Fruit fly (Drosophila melanogaster) whole organism, embryonic: ENCODE data around the gene CG13039.

Experiments
- Aef1 ChIP-seq: fragments of 200-800 bp; sonication (Bioruptor generic); IDR thresholded peaks from 3 replicates; pipeline ENCODE4 v1.3.6; 2022; ENCODE audit warnings: missing biosample characterization, missing genetic modification characterization
- CG11695 ChIP-seq: fragments of 200-800 bp; sonication (Bioruptor generic); IDR thresholded peaks from 3 replicates; pipeline ENCODE4 v1.3.6; 2022; ENCODE audit warnings: missing biosample characterization, missing genetic modification characterization
- CG13296 ChIP-seq: fragments of 200-800 bp; sonication (Bioruptor generic); optimal IDR thresholded peaks from 3 replicates; lab custom pipeline; 2018; ENCODE audit warnings: missing biosample characterization, mild to moderate bottlenecking, missing genetic modification characterization
- CG14441 ChIP-seq: fragments of 200-800 bp; sonication (Bioruptor generic); IDR thresholded peaks from 2 replicates; pipeline ENCODE4 v1.3.6; 2022; ENCODE audit warnings: missing biosample characterization, missing genetic modification characterization
- CG18619 ChIP-seq: fragments of 200-800 bp; sonication (Bioruptor generic); optimal IDR thresholded peaks from 3 replicates; lab custom pipeline; 2017; ENCODE audit warnings: missing biosample characterization, mild to moderate bottlenecking, missing genetic modification characterization
- CG2120 ChIP-seq: fragments of 200-800 bp; sonication (Bioruptor generic); optimal IDR thresholded peaks from 3 replicates; lab custom pipeline; 2016; ENCODE audit warnings: missing biosample characterization, missing genetic modification characterization
- CG2678 ChIP-seq: fragments of 200-800 bp; sonication (Bioruptor generic); optimal IDR thresholded peaks from 3 replicates; lab custom pipeline; 2019; ENCODE audit warnings: missing biosample characterization, mild to moderate bottlenecking, missing genetic modification characterization, moderate library complexity
- CG2889 ChIP-seq: fragments of 200-800 bp; sonication (Bioruptor generic); IDR thresholded peaks from 3 replicates; pipeline ENCODE4 v1.3.6; 2022; ENCODE audit warnings: missing biosample characterization, missing genetic modification characterization
- CG32767 ChIP-seq: fragments of 200-800 bp; sonication (Bioruptor generic); IDR thresholded peaks from 2 replicates; pipeline ENCODE4 v1.3.6; 2022; ENCODE audit warnings: missing biosample characterization, missing genetic modification characterization
- CG33213 ChIP-seq: fragments of 200-800 bp; sonication (Bioruptor generic); optimal IDR thresholded peaks from 3 replicates; lab custom pipeline; 2016; ENCODE audit warnings: missing biosample characterization, missing genetic modification characterization
- CG3847 ChIP-seq: fragments of 200-800 bp; sonication (Bioruptor generic); IDR thresholded peaks from 2 replicates; pipeline ENCODE4 v1.3.6; 2022; ENCODE audit warnings: missing biosample characterization, missing genetic modification characterization
- CG6765 ChIP-seq: fragments of 200-800 bp; sonication (Bioruptor generic); optimal IDR thresholded peaks from 3 replicates; lab custom pipeline; 2017; ENCODE audit warnings: missing biosample characterization, mild to moderate bottlenecking, missing genetic modification characterization
- CTCF ChIP-seq: fragments of 200-800 bp; sonication (Bioruptor generic); optimal IDR thresholded peaks from 2 replicates; lab custom pipeline; 2017; ENCODE audit warnings: missing biosample characterization, mild to moderate bottlenecking, missing genetic modification characterization, moderate library complexity
- Camta ChIP-seq: fragments of 200-800 bp; sonication (Bioruptor generic); optimal IDR thresholded peaks from 2 replicates; lab custom pipeline; 2016; ENCODE audit warnings: missing biosample characterization, missing genetic modification characterization
- Dbx ChIP-seq: fragments of 200-800 bp; sonication (Bioruptor generic); IDR thresholded peaks from 3 replicates; pipeline ENCODE4 v1.3.6; 2022; ENCODE audit warnings: missing biosample characterization, missing genetic modification characterization
- Deaf1 ChIP-seq: fragments of 200-800 bp; optimal IDR thresholded peaks from 3 replicates; lab custom pipeline; 2019; ENCODE audit warnings: missing biosample characterization, mild to moderate bottlenecking, missing genetic modification characterization, moderate library complexity
- Dek ChIP-seq: fragments of 200-800 bp; sonication (Bioruptor generic); optimal IDR thresholded peaks from 3 replicates; lab custom pipeline; 2019; ENCODE audit warnings: missing biosample characterization, mild to moderate bottlenecking, missing genetic modification characterization, moderate library complexity
- Fer1 ChIP-seq: fragments of 200-800 bp; sonication (Bioruptor generic); optimal IDR thresholded peaks from 2 replicates; lab custom pipeline; 2017; ENCODE audit warnings: missing biosample characterization, mild to moderate bottlenecking, missing genetic modification characterization
- HHEX ChIP-seq: fragments of 200-800 bp; sonication (Bioruptor generic); optimal IDR thresholded peaks from 3 replicates; lab custom pipeline; 2017; ENCODE audit warnings: missing biosample characterization, mild to moderate bottlenecking, missing genetic modification characterization, missing genetic modification reagents
- Hmr ChIP-seq: fragments of 200-800 bp; sonication (Bioruptor generic); optimal IDR thresholded peaks from 3 replicates; lab custom pipeline; 2017; ENCODE audit warnings: mild to moderate bottlenecking, missing biosample characterization, missing genetic modification reagents, missing genetic modification characterization
- Med ChIP-seq: fragments of 200-800 bp; sonication (Bioruptor generic); peaks from one replicate; lab custom pipeline; 2016; ENCODE audit warnings: missing biosample characterization, missing genetic modification characterization, mild to moderate bottlenecking, inconsistent platforms, moderate library complexity
- Meics ChIP-seq: fragments of 200-800 bp; sonication (Bioruptor generic); optimal IDR thresholded peaks from 2 replicates; lab custom pipeline; 2017; ENCODE audit warnings: missing biosample characterization, mild to moderate bottlenecking, missing genetic modification characterization
- Pdp1 ChIP-seq, 2 experiments: fragments of 200-800 bp; sonication (Bioruptor generic); optimal IDR thresholded peaks; 3 replicates each; lab custom pipeline; 2016; ENCODE audit warnings: missing biosample characterization in 2 of 2, missing genetic modification characterization in 2 of 2, mild to moderate bottlenecking in 1 of 2, moderate library complexity in 1 of 2
- Taf1 ChIP-seq: fragments of 200-800 bp; sonication (Bioruptor generic); IDR thresholded peaks from 2 replicates; pipeline ENCODE4 v1.3.6; 2022; ENCODE audit warnings: missing biosample characterization, missing genetic modification characterization
- Xrp1 ChIP-seq: fragments of 200-800 bp; sonication (Bioruptor generic); IDR thresholded peaks from 2 replicates; pipeline ENCODE4 v1.3.6; 2022; ENCODE audit warnings: missing biosample characterization, missing genetic modification characterization
- ato ChIP-seq: fragments of 200-800 bp; sonication (Bioruptor generic); IDR thresholded peaks from 2 replicates; pipeline ENCODE4 v1.3.6; 2022; ENCODE audit warnings: missing biosample characterization, missing genetic modification characterization; ENCODE audit not compliant: partially characterized antibody
- bbx ChIP-seq: fragments of 200-800 bp; sonication (Bioruptor generic); IDR thresholded peaks from 2 replicates; pipeline ENCODE4 v1.3.6; 2022; ENCODE audit warnings: missing biosample characterization, missing genetic modification characterization; ENCODE audit not compliant: partially characterized antibody
- bigmax ChIP-seq: fragments of 200-800 bp; sonication (Bioruptor generic); optimal IDR thresholded peaks from 2 replicates; lab custom pipeline; 2018; ENCODE audit warnings: missing biosample characterization, mild to moderate bottlenecking, missing genetic modification characterization
- cad ChIP-seq: fragments of >200 bp; optimal IDR thresholded peaks from 2 replicates; lab custom pipeline; 2017; ENCODE audit warnings: missing biosample characterization, missing genetic modification characterization
- ci ChIP-seq: fragments of 200-800 bp; sonication (Bioruptor generic); IDR thresholded peaks from 3 replicates; pipeline ENCODE4 v1.3.6; 2022; ENCODE audit warnings: missing biosample characterization, missing genetic modification characterization
- cwo ChIP-seq: fragments of 200-800 bp; sonication (Bioruptor generic); optimal IDR thresholded peaks from 3 replicates; lab custom pipeline; 2017; ENCODE audit warnings: missing biosample characterization, missing genetic modification characterization, mild to moderate bottlenecking, moderate library complexity, missing genetic modification reagents
- dati ChIP-seq: fragments of 200-800 bp; sonication (Bioruptor generic); IDR thresholded peaks from 2 replicates; pipeline ENCODE4 v1.3.6; 2022; ENCODE audit warnings: missing biosample characterization, missing genetic modification characterization
- disco-r ChIP-seq: fragments of 200-800 bp; sonication (Bioruptor generic); optimal IDR thresholded peaks from 2 replicates; lab custom pipeline; 2016; ENCODE audit warnings: missing biosample characterization, missing genetic modification characterization
- eyg ChIP-seq: fragments of 200-800 bp; sonication (Bioruptor generic); optimal IDR thresholded peaks from 3 replicates; lab custom pipeline; 2016; ENCODE audit warnings: missing biosample characterization, missing genetic modification characterization
- gfzf ChIP-seq: fragments of 200-800 bp; sonication (Bioruptor generic); optimal IDR thresholded peaks from 2 replicates; lab custom pipeline; 2016; ENCODE audit warnings: missing biosample characterization, mild to moderate bottlenecking, missing genetic modification characterization, moderate library complexity
- gro ChIP-seq: fragments of 200-800 bp; sonication (Bioruptor generic); optimal IDR thresholded peaks from 2 replicates; lab custom pipeline; 2016; ENCODE audit warnings: missing biosample characterization, missing genetic modification characterization
- gsb-n ChIP-seq: fragments of 200-800 bp; sonication (Bioruptor generic); optimal IDR thresholded peaks from 3 replicates; lab custom pipeline; 2018; ENCODE audit warnings: missing biosample characterization, mild to moderate bottlenecking, missing genetic modification characterization
- hkb ChIP-seq, 2 experiments: fragments of 200-800 bp in 1 of 2; fragments of >200 bp in 1 of 2; sonication (Bioruptor generic) in 1 of 2; IDR thresholded peaks in 1 of 2; optimal IDR thresholded peaks in 1 of 2; 2 replicates each; pipeline versions ENCODE4 v1.3.6 to Lab custom; 2017 to 2022; ENCODE audit warnings: missing biosample characterization in 1 of 2, missing genetic modification characterization in 1 of 2
- oc ChIP-seq: fragments of 200-800 bp; sonication (Bioruptor generic); optimal IDR thresholded peaks from 2 replicates; lab custom pipeline; 2018; ENCODE audit warnings: missing biosample characterization, mild to moderate bottlenecking, missing genetic modification characterization, moderate library complexity
- prd ChIP-seq, 3 experiments: fragments of >200 bp in 2 of 3; fragments of 200-800 bp in 1 of 3; sonication (Bioruptor generic) in 1 of 3; optimal IDR thresholded peaks in 2 of 3; IDR thresholded peaks in 1 of 3; 2 replicates in 2 of 3; 3 replicates in 1 of 3; pipeline versions ENCODE4 v1.3.6 to Lab custom; 2017 to 2022; ENCODE audit warnings: missing biosample characterization in 1 of 3, missing genetic modification characterization in 1 of 3
- rib ChIP-seq: fragments of 200-800 bp; sonication (Bioruptor generic); IDR thresholded peaks from 2 replicates; pipeline ENCODE4 v1.3.6; 2022; ENCODE audit warnings: missing biosample characterization, missing genetic modification characterization
- row ChIP-seq: fragments of 200-800 bp; sonication (Bioruptor generic); IDR thresholded peaks from 3 replicates; pipeline ENCODE4 v1.3.6; 2022; ENCODE audit warnings: missing biosample characterization, missing genetic modification characterization
- sens ChIP-seq: fragments of 200-800 bp; sonication (Bioruptor generic); peaks from one replicate; lab custom pipeline; 2016; ENCODE audit warnings: missing biosample characterization, missing genetic modification characterization
- slbo ChIP-seq: fragments of 200-800 bp; sonication (Bioruptor generic); IDR thresholded peaks from 2 replicates; pipeline ENCODE4 v1.3.6; 2022; ENCODE audit warnings: missing biosample characterization, missing genetic modification characterization
- sob ChIP-seq: fragments of 200-800 bp; sonication (Bioruptor generic); IDR thresholded peaks from 2 replicates; pipeline ENCODE4 v1.3.6; 2022; ENCODE audit warnings: missing biosample characterization, missing genetic modification characterization

The CG13039 gene

DNA sequence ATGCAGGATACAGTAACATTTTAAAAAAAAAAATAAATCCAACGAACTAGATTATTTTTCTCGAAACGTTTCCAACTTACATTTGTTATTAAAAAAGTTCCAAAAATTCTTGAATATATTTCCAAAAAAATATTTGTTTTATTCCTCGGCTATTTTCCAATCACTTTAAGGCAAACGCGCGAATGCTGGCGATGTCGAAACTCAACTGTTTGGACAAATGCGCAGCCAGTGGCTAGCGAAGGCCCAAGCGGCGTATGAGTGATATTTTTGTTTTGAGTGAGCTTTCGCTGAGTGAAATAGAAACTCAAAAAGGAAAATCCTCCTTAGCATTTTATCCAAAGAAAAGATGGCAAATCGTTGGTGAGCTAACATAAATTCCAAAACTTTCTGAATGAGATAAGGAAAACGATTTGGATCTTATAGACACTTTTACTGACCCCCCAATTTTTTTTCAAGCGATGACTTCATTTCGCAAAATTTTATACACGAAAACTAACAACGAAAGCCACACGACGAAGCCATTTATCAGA, 32.7 kb upstream of the CG13039 start, which contains the start of gene ringer (continued):
- TF ChIP-seq Deaf1 (peak; percentile 65), CG3847 (GFP tag; lab: Robert Waterston, UW) (no peak), Hmr (GFP tag; lab: Kevin White, UChicago) (peak; percentile 48), rib (GFP tag; lab: Robert Waterston, UW) (peak; percentile 47; the same call in 1 of the 2 replicates), CG2889 (no peak), ato (GFP tag; lab: Robert Waterston, UW) (no peak), CG2678 (peak; percentile 16), CTCF (GFP tag; lab: Kevin White, UChicago) (no peak), Dek (tag; lab: Kevin White, UChicago) (peak; percentile 23), gro (GFP tag; lab: Kevin White, UChicago) (peak; percentile 29), Aef1 (GFP tag; lab: Robert Waterston, UW) (no peak), Dbx (0 out of 3 replicates have a peak, but pooled peaks have one; percentile 31), CG18619 (GFP tag; lab: Kevin White, UChicago) (peak; percentile 10), Meics (peak; percentile 33), sob (GFP tag; lab: Robert Waterston, UW) (0 out of 2 replicates have a peak, but pooled peaks have one; percentile 21), cad (GFP tag; lab: Kevin White, UChicago) (no peak), Fer1 (GFP tag; lab: Kevin White, UChicago) (peak; percentile 14), Camta (GFP tag; lab: Kevin White, UChicago) (no peak), HHEX (GFP tag; lab: Kevin White, UChicago) (peak; percentile 34), CG14441 (no peak), bigmax (no peak), slbo (GFP tag; lab: Robert Waterston, UW) (0 out of 2 replicates have a peak, but pooled peaks have one; percentile 39)

DNA sequence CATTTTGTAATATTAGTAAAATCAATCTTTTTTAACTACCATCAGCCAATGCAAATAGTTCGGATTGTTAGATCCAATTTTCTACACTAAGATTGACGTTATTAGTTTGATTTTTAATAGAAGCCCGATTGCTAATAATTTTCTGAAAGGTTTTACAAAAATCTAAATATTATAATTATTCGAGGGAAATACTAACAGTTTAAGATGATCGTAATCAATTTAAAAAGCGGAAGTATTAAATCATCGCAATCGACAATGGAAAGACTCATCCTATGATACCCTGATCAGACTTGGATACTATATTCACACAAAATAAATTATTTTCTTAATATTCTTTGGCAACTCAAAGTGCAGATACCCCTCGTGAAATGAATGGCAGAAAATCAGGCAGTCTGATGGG, 31.3 kb upstream of the CG13039 start:
- TF ChIP-seq row = 0 out of 3 replicates have a peak, but pooled peaks have one; percentile 20
- TF ChIP-seq CG2120 (GFP tag; lab: Kevin White, UChicago) = peak; percentile 11
- 0 out of 2 replicates have a peak, but pooled peaks have one; percentile 20 for TF ChIP-seq Taf1 (GFP tag; lab: Robert Waterston, UW)
- no peak for TF ChIP-seq ci
- no peak for TF ChIP-seq CG13296 (GFP tag; lab: Kevin White, UChicago)
- peak; percentile 11 for TF ChIP-seq sens (GFP tag; lab: Kevin White, UChicago)
- TF ChIP-seq Med (GFP tag; lab: Kevin White, UChicago) = peak; percentile 74
- TF ChIP-seq, all 482 proteins: peak for 5

DNA sequence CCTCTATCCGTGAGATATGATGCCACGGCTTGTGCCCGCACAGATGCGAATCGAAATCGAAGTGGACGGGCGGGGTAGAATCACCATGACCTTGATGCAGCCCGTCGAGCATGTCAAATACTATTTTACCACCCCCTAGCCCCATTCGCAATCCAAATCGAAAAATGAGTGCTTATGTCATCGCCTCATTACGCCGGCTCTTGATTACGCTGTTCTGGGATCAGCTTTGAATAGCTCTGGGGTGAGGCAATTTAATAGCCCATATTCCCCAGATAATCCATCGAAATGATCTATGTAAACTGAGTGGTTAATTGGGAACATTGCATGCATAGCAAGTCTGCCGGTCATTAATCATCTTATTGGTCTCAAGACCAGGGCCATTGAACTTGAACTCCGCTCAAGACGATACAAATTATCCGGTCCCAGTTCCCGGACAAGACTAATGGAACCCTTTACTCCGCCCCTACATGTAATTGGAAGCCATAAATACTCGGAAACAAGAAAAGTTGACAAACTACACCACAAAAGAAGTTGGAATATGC, 30.7 kb upstream of the CG13039 start:
- TF ChIP-seq CG32767 = no peak
- no peak for TF ChIP-seq prd (optimal IDR thresholded peaks at IDR 0.05; lab: Kevin White, UChicago)
- no peak for TF ChIP-seq prd (GFP tag; IDR thresholded peaks at IDR 0.05; lab: Robert Waterston, UW)
- TF ChIP-seq CG33213 (GFP tag; lab: Kevin White, UChicago) = no peak
- 0 out of 2 replicates have a peak, but pooled peaks have one; percentile 34 for TF ChIP-seq CG14441
- TF ChIP-seq Pdp1 (GFP tag; optimal IDR thresholded peaks at IDR 0.05; lab: Kevin White, UChicago) = peak in 1 of 2 experiments; percentile 90

DNA sequence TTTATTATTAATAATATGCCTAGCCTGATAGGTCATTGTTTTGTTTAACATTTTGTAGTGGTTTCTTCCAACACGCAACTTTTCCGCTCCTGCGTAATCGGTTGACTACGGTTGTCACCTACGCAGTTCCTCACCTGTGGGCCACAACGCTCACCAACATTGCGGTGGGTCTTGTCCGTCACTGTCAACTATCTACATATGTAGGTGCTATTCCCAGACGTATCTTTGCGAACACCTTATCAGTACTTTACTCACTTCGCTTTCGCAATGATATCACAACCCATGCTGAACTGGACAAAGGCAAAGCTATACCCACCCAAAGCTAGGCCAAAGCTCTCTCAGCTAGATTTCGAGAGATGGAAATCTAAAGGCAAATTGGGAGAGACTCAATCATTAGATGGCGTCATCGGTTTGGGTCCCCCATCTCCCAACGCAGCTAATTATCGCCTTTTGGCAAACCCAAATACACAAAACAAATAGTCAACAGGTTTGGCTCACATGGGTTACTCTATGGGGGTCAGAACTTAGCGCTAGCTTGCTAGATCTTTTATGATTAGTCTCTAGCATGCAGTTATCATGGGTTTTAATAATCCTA, 29.7 kb upstream of the CG13039 start:
- TF ChIP-seq disco-r (GFP tag; lab: Kevin White, UChicago) (no peak), bbx (GFP tag; lab: Robert Waterston, UW) (no peak), gfzf (GFP tag; lab: Kevin White, UChicago) (no peak), CG6765 (no peak), hkb (optimal IDR thresholded peaks at IDR 0.05; lab: Kevin White, UChicago) (no peak), hkb (GFP tag; IDR thresholded peaks at IDR 0.05; lab: Robert Waterston, UW) (no peak), eyg (no peak), oc (no peak), bigmax (no peak), cwo (GFP tag; lab: Kevin White, UChicago) (no peak), dati (GFP tag; lab: Robert Waterston, UW) (no peak), Xrp1 (no peak), gsb-n (tag; lab: Kevin White, UChicago) (no peak), Meics (peak; percentile 25), CG11695 (GFP tag; lab: Robert Waterston, UW) (0 out of 3 replicates have a peak, but pooled peaks have one; percentile 24), rib (GFP tag; lab: Robert Waterston, UW) (0 out of 2 replicates have a peak, but pooled peaks have one; percentile 14)
